Fruit fly (Drosophila melanogaster): ENCODE data around the gene CG1907.
A peak's percentile ranks its signal among the peaks of the same experiment; 100 is the strongest.

Gene CG1907

dm6 chr3R:29651488-29651887 is 32.6 kb downstream of the CG1907 start (continued):
- TF ChIP-seq sr (GFP tag; IDR thresholded peaks at IDR 0.05) (no peak), YL-1 (GFP tag; optimal IDR thresholded peaks at IDR 0.05) (no peak), tap (tag; optimal IDR thresholded peaks at IDR 0.05) (peak; percentile 23), zen2 (GFP tag; IDR thresholded peaks at IDR 0.05; ENCODE audit: partially characterized antibody) (no peak), ro (GFP tag; IDR thresholded peaks at IDR 0.05) (no peak), lab (GFP tag; optimal IDR thresholded peaks at IDR 0.05) (peak; percentile 80), zfh1 (GFP tag; IDR thresholded peaks at IDR 0.05) (0 out of 3 replicates have a peak, but pooled peaks have one; percentile 30), CG4820 (GFP tag; optimal IDR thresholded peaks at IDR 0.05) (peak; percentile 20), CG7928 (GFP tag; optimal IDR thresholded peaks at IDR 0.05) (no peak), CG3065 (GFP tag; optimal IDR thresholded peaks at IDR 0.05) (no peak), CG11093 (GFP tag; IDR thresholded peaks at IDR 0.05) (no peak), CG3847 (GFP tag; IDR thresholded peaks at IDR 0.05) (no peak), Hmx (GFP tag; optimal IDR thresholded peaks at IDR 0.05) (no peak), ac (GFP tag; optimal IDR thresholded peaks at IDR 0.05) (no peak), CG4424 (GFP tag; optimal IDR thresholded peaks at IDR 0.05) (no peak), CG16863 (GFP tag; optimal IDR thresholded peaks at IDR 0.05) (no peak), Nf-YB (GFP tag; optimal IDR thresholded peaks at IDR 0.05) (no peak), corto (GFP tag; optimal IDR thresholded peaks at IDR 0.05) (no peak), CG9727 (GFP tag; optimal IDR thresholded peaks at IDR 0.05) (peak; percentile 33), Rfx (GFP tag; IDR thresholded peaks at IDR 0.05) (peak; percentile 30; the same call in 1 of the 2 replicates), CG7963 (GFP tag; IDR thresholded peaks at IDR 0.05; ENCODE audit: partially characterized antibody) (no peak), CG12659 (GFP tag; optimal IDR thresholded peaks at IDR 0.05) (peak; percentile 14), Drgx (GFP tag; IDR thresholded peaks at IDR 0.05) (no peak), seq (GFP tag; IDR thresholded peaks at IDR 0.05) (peak; percentile 58; the same call in 1 of the 2 replicates), NK7.1 (GFP tag; optimal IDR thresholded peaks at IDR 0.05) (no peak), prd (optimal IDR thresholded peaks at IDR 0.05) (no peak), prd (GFP tag; IDR thresholded peaks at IDR 0.05) (peak; percentile 51; the same call in 2 of the 3 replicates), sob (GFP tag; IDR thresholded peaks at IDR 0.05) (0 out of 2 replicates have a peak, but pooled peaks have one; percentile 8), CG13424 (tag; optimal IDR thresholded peaks at IDR 0.05) (peak; percentile 43), nmo (GFP tag; optimal IDR thresholded peaks at IDR 0.05) (no peak), CG10274 (GFP tag; optimal IDR thresholded peaks at IDR 0.05) (no peak), bcd (GFP tag; optimal IDR thresholded peaks at IDR 0.05) (peak; percentile 42), ttk (GFP tag; IDR thresholded peaks at IDR 0.05) (peak; percentile 39; the same call in 1 of the 2 replicates), CG14710 (tag; optimal IDR thresholded peaks at IDR 0.05) (no peak), Side (GFP tag; optimal IDR thresholded peaks at IDR 0.05) (no peak), E2f1 (GFP tag; IDR thresholded peaks at IDR 0.05) (peak; percentile 29; the same call in 1 of the 2 replicates), shn (GFP tag; optimal IDR thresholded peaks at IDR 0.05) (no peak), CG3407 (GFP tag; optimal IDR thresholded peaks at IDR 0.05) (no peak), dpn (GFP tag; optimal IDR thresholded peaks at IDR 0.05) (peak; percentile 1 to 34), Camta (GFP tag; optimal IDR thresholded peaks at IDR 0.05) (no peak), chinmo (GFP tag; IDR thresholded peaks at IDR 0.05; ENCODE audit: partially characterized antibody) (no peak), caup (GFP tag; optimal IDR thresholded peaks at IDR 0.05; ENCODE audit: severe bottlenecking) (peak; percentile 55), grn (GFP tag; optimal IDR thresholded peaks at IDR 0.05) (no peak), cwo (GFP tag; optimal IDR thresholded peaks at IDR 0.05) (peak; percentile 47), CG14441 (GFP tag; IDR thresholded peaks at IDR 0.05) (peak; percentile 30; the same call in 1 of the 2 replicates), pnt (GFP tag; optimal IDR thresholded peaks at IDR 0.05) (peak; percentile 1), fd64A (GFP tag; optimal IDR thresholded peaks at IDR 0.05) (no peak), cad (GFP tag; optimal IDR thresholded peaks at IDR 0.05) (no peak), sens (GFP tag) (peak; percentile 9), Pdp1 (GFP tag; optimal IDR thresholded peaks at IDR 0.05) (peak in 1 of 2 experiments; percentile 15), CG12391 (tag; optimal IDR thresholded peaks at IDR 0.05) (peak; percentile 35)
